Fruit fly (Drosophila melanogaster): ENCODE data around the gene CG11178.

CG11178 gene

DNA sequence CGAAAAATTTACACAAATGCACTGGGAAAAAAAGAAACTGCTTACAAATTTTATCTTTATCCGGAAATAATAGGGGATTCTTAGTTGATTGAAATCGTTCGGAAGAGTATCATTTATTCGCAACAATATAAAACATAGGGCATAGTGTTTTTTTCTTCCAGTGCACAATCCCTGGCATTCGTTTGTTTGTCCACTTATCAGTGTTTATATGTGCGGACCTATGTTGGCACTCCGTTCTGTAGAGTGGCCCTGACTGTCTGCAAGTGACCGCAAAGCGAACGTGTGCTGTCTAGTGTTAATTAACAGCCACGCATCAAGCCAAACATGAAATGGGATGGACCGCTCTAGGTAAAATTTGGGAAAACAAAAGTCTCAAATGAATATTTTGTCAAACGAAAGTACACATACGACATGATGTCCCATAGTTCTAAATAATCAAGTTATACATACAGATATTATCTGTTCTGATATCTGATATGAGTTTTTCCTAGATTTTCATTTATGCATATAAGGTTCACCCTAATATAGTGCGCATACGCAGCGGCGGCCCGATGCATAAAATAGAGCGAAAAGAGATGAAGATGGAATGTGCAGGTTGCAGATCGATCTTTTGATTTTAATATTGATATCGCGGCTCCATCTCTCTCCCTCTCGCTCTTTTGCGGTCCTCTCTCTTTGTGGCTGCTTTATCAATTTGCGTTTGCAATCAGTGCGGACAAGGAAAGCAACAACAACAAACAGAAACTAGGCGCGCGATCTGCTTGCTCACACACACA, 35.8 kb downstream of the CG11178 start (continued):
- TF ChIP-seq vri (GFP tag; optimal IDR thresholded peaks at IDR 0.05) (peak; percentile 75), Hr4 (GFP tag; optimal IDR thresholded peaks at IDR 0.05) (peak; percentile 91), Sox15 (GFP tag; optimal IDR thresholded peaks at IDR 0.05) (peak; percentile 75), Hr39 (GFP tag; optimal IDR thresholded peaks at IDR 0.05) (peak; percentile 81), salr (GFP tag; optimal IDR thresholded peaks at IDR 0.05) (peak; percentile 66 to 86), spab (GFP tag; optimal IDR thresholded peaks at IDR 0.05) (peak; percentile 84), CG9139 (GFP tag; optimal IDR thresholded peaks at IDR 0.05) (peak; percentile 62), achi (GFP tag; optimal IDR thresholded peaks at IDR 0.05) (peak; percentile 85), CG6808 (GFP tag; optimal IDR thresholded peaks at IDR 0.05) (peak; percentile 85), CG4318 (GFP tag; optimal IDR thresholded peaks at IDR 0.05) (peak; percentile 82), cyc (GFP tag; optimal IDR thresholded peaks at IDR 0.05) (peak; percentile 74), Ets96B (tag; optimal IDR thresholded peaks at IDR 0.05) (peak; percentile 85), CG6276 (GFP tag; optimal IDR thresholded peaks at IDR 0.05) (peak; percentile 90), CG6854 (GFP tag; optimal IDR thresholded peaks at IDR 0.05) (no peak), Ets21C (GFP tag; optimal IDR thresholded peaks at IDR 0.05) (peak; percentile 67), Sox14 (GFP tag; optimal IDR thresholded peaks at IDR 0.05) (peak; percentile 76), CG32006 (GFP tag; optimal IDR thresholded peaks at IDR 0.05) (peak; percentile 93), acj6 (GFP tag; optimal IDR thresholded peaks at IDR 0.05) (peak; percentile 85), Eip75B (GFP tag; optimal IDR thresholded peaks at IDR 0.05) (peak; percentile 84), CG15336 (GFP tag; IDR thresholded peaks at IDR 0.05) (peak; percentile 91), fd85E (GFP tag; optimal IDR thresholded peaks at IDR 0.05) (peak; percentile 32)

DNA sequence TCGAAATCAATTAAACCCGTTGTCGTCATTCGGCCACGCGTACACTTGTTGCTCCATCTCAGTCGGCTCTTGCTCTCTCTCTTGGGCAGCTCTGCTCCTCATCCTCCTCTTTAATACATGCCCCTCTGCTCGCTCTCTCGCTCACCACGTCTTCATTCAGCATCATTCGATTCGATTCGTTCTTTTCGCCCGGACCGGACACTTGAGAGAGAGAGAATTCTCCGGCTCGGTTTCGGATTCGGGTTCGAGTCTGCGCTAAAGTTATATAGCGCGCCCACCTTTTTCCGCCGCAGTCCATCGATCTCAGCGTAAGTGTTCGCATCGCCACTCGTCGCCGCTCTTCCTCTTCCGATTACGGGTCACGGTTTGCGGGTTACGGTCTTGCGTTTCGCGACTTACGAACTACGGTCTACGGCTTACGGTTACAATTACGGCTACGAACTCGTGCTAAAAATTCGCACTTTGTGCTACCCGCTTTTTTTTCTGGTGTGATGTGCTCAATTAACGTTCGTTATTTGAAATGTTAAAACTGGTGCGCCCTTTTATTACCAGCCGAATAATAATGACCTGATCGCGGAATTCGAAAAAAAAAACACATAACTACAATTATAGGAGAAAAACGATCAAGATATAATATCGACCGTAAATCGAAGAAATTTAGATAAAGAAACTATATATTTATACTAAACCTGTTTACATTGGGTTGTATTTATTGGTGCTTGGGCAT, 36.6 kb downstream of the CG11178 start:
- TF ChIP-seq achi (GFP tag; optimal IDR thresholded peaks at IDR 0.05) (no peak), CG34406 (GFP tag; optimal IDR thresholded peaks at IDR 0.05) (peak; percentile 12), OdsH (GFP tag; optimal IDR thresholded peaks at IDR 0.05) (no peak), CG8119 (GFP tag; IDR thresholded peaks at IDR 0.05) (no peak), Ets21C (GFP tag; optimal IDR thresholded peaks at IDR 0.05) (no peak), Lpt (GFP tag; optimal IDR thresholded peaks at IDR 0.05) (no peak), CG4318 (GFP tag; optimal IDR thresholded peaks at IDR 0.05) (no peak), Ets96B (tag; optimal IDR thresholded peaks at IDR 0.05) (no peak), Hr38 (GFP tag; optimal IDR thresholded peaks at IDR 0.05) (no peak), CG32006 (GFP tag; optimal IDR thresholded peaks at IDR 0.05) (no peak), Eip75B (GFP tag; optimal IDR thresholded peaks at IDR 0.05) (no peak), CG3919 (GFP tag; optimal IDR thresholded peaks at IDR 0.05) (no peak), svp (GFP tag) (peak; percentile 92), CG8319 (GFP tag; optimal IDR thresholded peaks at IDR 0.05) (no peak), Sox14 (GFP tag; optimal IDR thresholded peaks at IDR 0.05) (no peak), cyc (GFP tag; optimal IDR thresholded peaks at IDR 0.05) (no peak), lz (GFP tag; optimal IDR thresholded peaks at IDR 0.05) (no peak), eg (GFP tag; IDR thresholded peaks at IDR 0.05) (peak; percentile 50; the same call in 1 of the 3 replicates), CG6854 (GFP tag; optimal IDR thresholded peaks at IDR 0.05) (peak; percentile 59), Eip78C (GFP tag) (peak; percentile 80), spab (GFP tag; optimal IDR thresholded peaks at IDR 0.05) (no peak), CG6808 (GFP tag; optimal IDR thresholded peaks at IDR 0.05) (no peak), salr (GFP tag; optimal IDR thresholded peaks at IDR 0.05) (peak in 1 of 2 experiments; percentile 32), CG11762 (GFP tag; optimal IDR thresholded peaks at IDR 0.05; ENCODE audit: insufficient read depth) (no peak), Sox102F (GFP tag; optimal IDR thresholded peaks at IDR 0.05) (no peak), CG3032 (tag; optimal IDR thresholded peaks at IDR 0.05) (no peak), Hr39 (GFP tag; optimal IDR thresholded peaks at IDR 0.05) (no peak), topi (GFP tag; optimal IDR thresholded peaks at IDR 0.05) (no peak), CG16779 (tag; optimal IDR thresholded peaks at IDR 0.05) (peak; percentile 42), CG31627 (GFP tag; optimal IDR thresholded peaks at IDR 0.05) (no peak), CG8632 (GFP tag; optimal IDR thresholded peaks at IDR 0.05) (no peak), Smox (GFP tag; optimal IDR thresholded peaks at IDR 0.05) (no peak), fd59A (GFP tag; optimal IDR thresholded peaks at IDR 0.05) (no peak), CG7368 (GFP tag; optimal IDR thresholded peaks at IDR 0.05) (no peak), Gug (GFP tag; IDR thresholded peaks at IDR 0.05) (no peak), fd85E (GFP tag; optimal IDR thresholded peaks at IDR 0.05) (no peak), Blimp-1 (GFP tag; optimal IDR thresholded peaks at IDR 0.05) (no peak), CG11294 (GFP tag; IDR thresholded peaks at IDR 0.05) (no peak), dac (GFP tag; optimal IDR thresholded peaks at IDR 0.05) (no peak)
